Worm (Caenorhabditis elegans) whole organism, L4/young adult: ENCODE measurements around the gene R11G10.3.

Experiments
- W03F9.2 ChIP-seq: fragments of 150-350 bp; optimal IDR thresholded peaks from 2 replicates; lab custom pipeline; 2014; ENCODE audit warnings: missing biosample characterization, missing genetic modification characterization
- dao-5 ChIP-seq: sonication (generic microtip); optimal IDR thresholded peaks from 2 replicates; lab custom pipeline; 2016; ENCODE audit warnings: missing genotype, missing genetic modification characterization, moderate library complexity, missing compliant biosample characterization
- him-1 ChIP-seq: sonication (generic microtip); optimal IDR thresholded peaks from 2 replicates; lab custom pipeline; 2016; ENCODE audit warnings: missing genotype, missing genetic modification reagents, missing genetic modification characterization, missing compliant biosample characterization

R11G10.3 gene

DNA sequence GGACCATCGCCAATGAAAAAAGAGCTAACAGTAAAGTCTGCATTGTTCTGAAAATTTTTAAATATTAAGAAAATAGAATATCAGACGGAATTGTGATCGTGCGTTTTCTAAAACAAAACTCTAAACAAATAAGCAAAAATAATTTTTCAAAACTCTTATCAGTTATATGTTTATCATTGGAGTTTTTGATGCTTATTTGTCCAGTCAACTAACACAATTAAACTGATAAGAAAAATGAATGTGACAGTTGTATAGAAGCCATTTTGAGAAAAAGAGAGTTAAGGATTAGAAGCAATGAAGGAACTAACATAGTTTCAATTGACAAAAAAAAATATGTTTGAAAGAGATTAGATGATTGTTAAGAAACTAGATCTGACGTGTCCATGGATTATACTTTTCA lies 7.4 kb downstream of the R11G10.3 start, which contains the start of gene ttr-44:
Gene ttr-44, minus strand, starts transcription at position 47 of the 400 bp plus-strand sequence.
- TF ChIP-seq dao-5 (tag; lab: Kevin White, UChicago) = no peak
- no peak for TF ChIP-seq him-1
- no peak for TF ChIP-seq W03F9.2 (tag; lab: Kevin White, UChicago)

DNA sequence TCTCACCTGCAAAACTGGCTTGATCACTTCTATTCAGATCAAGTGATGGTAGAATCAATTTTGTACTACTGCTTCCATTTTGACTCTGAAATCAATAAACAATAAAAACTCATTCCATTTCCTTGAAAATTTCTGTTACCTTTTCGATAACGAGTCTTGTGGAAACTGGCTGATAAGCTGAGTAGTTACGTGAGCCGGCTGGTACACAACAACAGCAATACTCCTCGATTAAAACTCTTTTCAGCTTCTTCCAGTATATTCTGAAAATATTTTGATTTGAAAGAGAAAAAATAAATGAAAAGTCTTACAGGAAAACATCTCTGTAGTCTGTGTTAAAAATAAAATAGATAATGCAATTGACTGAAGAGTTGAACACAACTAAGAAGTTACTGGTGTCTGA lies 9.2 kb downstream of the R11G10.3 start:
- TF ChIP-seq dao-5 (tag; lab: Kevin White, UChicago) (no peak), him-1 (no peak), W03F9.2 (tag; lab: Kevin White, UChicago) (no peak)

DNA sequence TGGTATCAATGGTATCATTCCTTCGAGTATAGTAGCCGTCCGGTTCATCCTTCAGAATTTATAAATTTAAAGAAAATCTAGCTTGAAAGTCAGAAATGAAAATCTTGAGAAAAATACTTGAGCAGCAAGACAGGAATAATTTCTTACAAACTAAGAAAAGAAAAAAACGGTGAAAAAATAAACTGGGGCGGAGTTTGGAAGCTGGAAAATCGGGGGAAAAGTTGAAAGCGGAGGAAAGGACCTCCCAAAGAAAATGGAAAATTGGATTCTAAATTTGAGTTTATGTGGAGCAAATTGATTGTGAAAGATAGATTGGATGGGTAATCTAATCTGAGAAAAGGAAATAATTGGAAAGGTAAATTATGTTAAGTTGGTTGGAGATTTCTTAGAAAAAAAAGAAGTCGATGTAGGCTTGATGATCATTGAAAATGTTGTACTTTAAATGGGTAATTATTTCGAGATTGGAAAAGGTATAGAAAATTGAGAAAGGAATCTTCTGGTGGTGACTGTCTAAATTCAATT lies 12.8 kb downstream of the R11G10.3 start, which contains the start of gene frpr-5:
Gene frpr-5, minus strand, starts transcription at position 51 of the 522 bp plus-strand sequence.
- no peak for TF ChIP-seq him-1
- TF ChIP-seq dao-5 (tag; lab: Kevin White, UChicago) = no peak
- no peak for TF ChIP-seq W03F9.2 (tag; lab: Kevin White, UChicago)

DNA sequence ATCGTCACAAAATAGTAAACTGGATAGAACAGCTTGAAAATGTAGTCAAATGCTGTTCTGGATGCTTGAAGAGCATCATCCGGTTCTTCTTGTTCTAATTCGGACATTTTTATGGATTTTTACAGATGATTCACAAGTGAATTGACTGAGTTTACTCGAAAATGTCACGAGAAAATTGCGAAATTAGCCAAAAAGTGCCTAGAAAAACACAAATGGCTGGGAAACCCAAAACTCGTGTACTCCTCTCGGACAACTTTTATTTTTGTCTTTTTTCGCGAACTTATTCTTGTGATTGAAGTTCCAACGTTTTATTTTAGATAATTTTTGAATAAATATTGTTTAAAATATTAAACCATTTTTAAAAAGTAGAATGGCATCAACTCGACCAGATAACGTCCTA lies 28.3 kb downstream of the R11G10.3 start, which contains the start of the genes C56A3.4 and C56A3.5:
Gene C56A3.4, minus strand, starts transcription at position 154 of the 400 bp plus-strand sequence.
Gene C56A3.5, plus strand, starts transcription at position 367 of the 400 bp plus-strand sequence.
- TF ChIP-seq W03F9.2 (tag; lab: Kevin White, UChicago) = peak; percentile 54
- TF ChIP-seq him-1 = no peak

DNA sequence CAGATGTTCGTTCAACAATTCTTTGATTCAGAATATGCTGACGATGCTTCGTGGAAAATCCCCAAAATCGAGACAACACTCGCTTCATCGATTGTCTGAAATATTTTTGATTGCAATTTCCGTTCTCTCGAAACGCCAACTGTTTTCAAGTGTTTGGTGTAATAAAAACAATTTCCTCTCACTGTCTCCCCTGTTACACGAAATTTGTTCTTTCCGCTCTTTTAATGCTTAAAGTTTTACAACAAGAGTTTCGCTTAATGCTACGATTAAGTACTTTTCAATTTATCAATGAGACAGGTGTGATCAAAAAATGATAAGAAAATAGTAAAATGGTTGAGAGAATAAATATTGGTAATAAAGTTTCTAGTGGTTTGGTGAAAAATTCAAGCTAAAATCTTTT lies 33.0 kb downstream of the R11G10.3 start, which contains the start of gene C56A3.6:
Gene C56A3.6, minus strand, starts transcription at position 101 of the 400 bp plus-strand sequence.
- TF ChIP-seq him-1 (no peak), dao-5 (tag; lab: Kevin White, UChicago) (no peak), W03F9.2 (tag; lab: Kevin White, UChicago) (no peak)

DNA sequence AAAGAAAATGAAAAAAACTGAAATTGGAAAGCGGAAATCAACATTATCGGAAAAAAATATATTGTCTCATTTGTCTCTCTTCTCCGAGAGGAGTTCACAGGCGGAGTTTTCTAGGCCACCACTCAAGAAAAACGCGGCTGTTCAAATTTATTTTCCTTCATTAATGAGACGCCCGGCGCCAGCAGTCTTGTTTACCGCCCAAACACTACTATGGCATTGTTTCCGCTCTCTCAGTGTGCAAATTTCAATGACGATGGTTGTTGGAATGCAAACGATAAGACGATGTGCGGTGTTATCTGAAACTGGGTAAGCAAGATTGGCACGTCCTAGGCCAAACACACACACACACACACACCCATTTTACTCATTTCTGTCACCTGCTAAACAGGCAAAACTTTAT lies 33.5 kb downstream of the R11G10.3 start, which contains the start of gene cav-2:
Gene cav-2, plus strand, starts transcription at position 359 of the 400 bp plus-strand sequence.
- TF ChIP-seq dao-5 (tag; lab: Kevin White, UChicago) (no peak), W03F9.2 (tag; lab: Kevin White, UChicago) (peak; percentile 84), him-1 (peak; percentile 64)

DNA sequence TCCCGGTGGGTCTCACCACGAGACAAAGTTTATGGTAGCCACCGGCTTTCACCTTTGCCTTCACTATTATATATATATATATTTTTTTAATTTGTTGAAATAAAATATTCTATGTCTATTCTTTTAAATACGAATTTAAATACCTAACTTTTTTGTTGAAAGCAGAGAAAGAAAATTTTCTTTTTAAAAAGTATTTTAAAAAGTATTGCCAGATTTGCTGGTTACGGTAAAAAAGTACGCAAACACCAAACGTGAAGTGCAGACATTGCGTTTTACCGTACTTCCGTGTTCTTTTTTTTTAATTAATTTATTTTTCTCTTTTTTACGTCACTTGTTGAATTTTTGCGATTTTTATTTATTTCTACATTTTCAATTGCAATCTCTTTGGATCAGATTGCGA lies 36.7 kb downstream of the R11G10.3 start, which contains the start of gene C56A3.8:
Gene C56A3.8, plus strand, starts transcription at position 301 of the 400 bp plus-strand sequence.
- TF ChIP-seq him-1 = no peak
- TF ChIP-seq dao-5 (tag; lab: Kevin White, UChicago) = no peak
- TF ChIP-seq W03F9.2 (tag; lab: Kevin White, UChicago) = no peak

DNA sequence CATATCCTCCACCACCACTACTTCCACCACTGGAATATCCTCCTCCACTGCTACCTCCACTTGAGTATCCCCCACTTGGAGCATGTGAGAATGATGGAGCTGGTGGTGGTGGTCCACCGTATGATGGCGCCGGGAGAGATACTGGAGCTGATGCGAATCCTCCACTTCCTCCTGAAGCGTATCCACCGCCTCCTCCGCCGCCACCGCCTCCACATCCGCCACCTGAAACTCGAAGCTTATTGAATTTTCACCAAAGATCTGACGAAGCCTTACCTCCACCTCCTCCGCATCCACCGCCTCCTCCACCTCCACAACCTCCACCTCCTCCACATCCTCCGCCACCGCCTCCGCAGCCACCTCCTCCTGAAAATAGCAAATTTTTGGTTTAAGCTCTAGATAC lies 39.5 kb downstream of the R11G10.3 start:
- TF ChIP-seq him-1 (no peak), W03F9.2 (tag; lab: Kevin White, UChicago) (no peak), dao-5 (tag; lab: Kevin White, UChicago) (no peak)

DNA sequence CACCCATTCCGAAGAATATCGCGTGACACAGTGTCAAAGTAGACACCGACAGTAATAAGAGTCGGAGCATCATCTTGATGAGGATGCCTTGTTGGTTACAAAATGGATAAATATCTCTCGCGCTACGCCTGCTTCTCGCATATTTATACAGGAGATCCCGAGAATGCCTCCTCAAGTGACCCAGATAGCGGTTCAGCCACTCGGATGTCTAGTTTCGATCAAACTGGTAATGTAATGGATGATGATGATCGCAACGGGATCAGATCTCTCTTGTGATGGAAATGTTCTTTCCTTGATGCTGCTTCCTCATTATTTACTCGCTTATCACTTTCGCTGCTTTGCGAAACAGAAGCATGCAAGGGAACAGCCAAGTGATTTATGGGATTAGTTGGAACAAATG lies 40.5 kb downstream of the R11G10.3 start, which contains the start of gene grl-17:
Gene grl-17, minus strand, starts transcription at position 101 of the 400 bp plus-strand sequence.
- no peak for TF ChIP-seq him-1
- TF ChIP-seq dao-5 (tag; lab: Kevin White, UChicago) = no peak
- TF ChIP-seq W03F9.2 (tag; lab: Kevin White, UChicago) = no peak

DNA sequence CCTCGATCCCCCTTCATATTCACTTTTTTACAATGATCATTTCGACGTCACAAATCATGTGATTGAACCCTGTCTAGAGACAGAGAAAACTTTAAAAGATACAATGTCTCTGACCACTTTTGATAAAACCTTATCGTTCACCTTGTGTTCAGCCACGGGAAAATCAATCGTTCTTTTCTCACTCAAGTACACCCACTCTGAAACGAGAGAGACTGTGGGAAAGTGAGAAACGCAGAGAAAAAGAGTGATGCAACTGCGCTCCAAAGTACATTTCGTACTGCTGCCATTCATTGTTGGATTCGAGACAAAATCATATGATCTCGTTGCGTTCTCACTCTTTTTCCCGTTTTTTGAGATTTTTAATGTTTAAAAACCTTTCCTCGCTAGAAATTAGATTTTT lies 41.9 kb downstream of the R11G10.3 start:
- TF ChIP-seq W03F9.2 (tag; lab: Kevin White, UChicago) (peak; percentile 85), dao-5 (tag; lab: Kevin White, UChicago) (no peak), him-1 (no peak)

DNA sequence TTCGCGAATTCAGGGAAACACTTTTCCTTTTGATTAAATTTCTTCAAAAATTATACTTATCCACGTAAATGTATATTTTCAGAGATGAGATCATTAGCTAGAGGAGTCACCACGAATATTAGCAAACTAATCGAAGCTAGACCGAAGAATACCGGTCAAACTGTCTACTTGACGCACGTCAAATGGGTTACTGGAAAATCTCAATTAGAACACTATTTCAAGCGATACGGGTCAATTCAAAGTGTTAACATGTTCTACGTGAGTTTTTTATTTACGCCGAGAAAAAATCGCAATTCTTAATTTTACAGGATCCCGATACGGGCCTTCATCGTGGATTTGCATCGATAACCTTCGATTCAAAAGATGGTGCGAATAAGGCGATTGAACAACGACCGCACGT lies 42.5 kb downstream of the R11G10.3 start, which contains the start of gene slrp-1:
Gene slrp-1, plus strand, starts transcription at position 83 of the 400 bp plus-strand sequence.
- TF ChIP-seq dao-5 (tag; lab: Kevin White, UChicago) (no peak), him-1 (no peak), W03F9.2 (tag; lab: Kevin White, UChicago) (no peak)

DNA sequence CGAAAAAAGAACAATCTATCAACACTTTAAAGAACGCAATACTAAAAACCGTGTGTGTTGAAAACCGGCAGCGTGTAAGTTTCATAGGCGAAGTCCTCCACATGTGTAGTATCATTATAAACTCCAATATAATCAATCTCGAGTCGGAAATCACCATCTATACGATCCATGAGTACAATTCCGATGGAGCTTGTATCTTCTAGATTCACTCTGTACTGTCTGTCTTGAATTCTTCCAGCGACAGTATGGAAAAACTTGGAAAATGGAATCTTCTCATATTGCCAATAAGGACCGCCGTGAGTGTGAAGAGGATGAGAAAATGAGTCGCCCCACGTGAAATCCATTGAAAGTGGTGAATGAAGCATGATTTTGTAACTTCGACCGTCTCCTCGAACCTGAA lies 43.7 kb downstream of the R11G10.3 start:
- TF ChIP-seq W03F9.2 (tag; lab: Kevin White, UChicago) (no peak), him-1 (no peak), dao-5 (tag; lab: Kevin White, UChicago) (no peak)

DNA sequence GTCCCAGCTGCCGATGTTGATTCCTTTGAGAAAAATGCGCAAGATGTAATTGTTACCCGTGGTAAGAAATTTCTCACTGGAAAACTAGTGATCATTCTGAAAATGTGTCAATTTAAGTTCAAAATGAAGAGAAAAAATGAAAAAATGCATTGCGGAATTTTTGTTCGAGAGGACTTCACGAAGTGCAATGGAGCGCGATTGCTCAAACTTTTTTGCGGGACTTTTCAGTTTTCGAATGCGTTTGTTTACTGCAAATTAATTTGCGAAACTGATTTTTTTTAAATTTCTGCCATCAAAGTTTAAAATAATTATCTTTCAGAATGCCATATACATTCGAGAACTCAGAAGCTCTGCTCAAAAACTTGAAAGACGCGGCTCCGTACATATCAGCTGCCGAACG lies 45.2 kb downstream of the R11G10.3 start, which contains the start of the genes nuaf-1 and bir-2:
Gene nuaf-1, minus strand, starts transcription at position 98 of the 400 bp plus-strand sequence.
Gene bir-2, plus strand, starts transcription at position 318 of the 400 bp plus-strand sequence.
- TF ChIP-seq dao-5 (tag; lab: Kevin White, UChicago) = no peak
- TF ChIP-seq W03F9.2 (tag; lab: Kevin White, UChicago) = peak; percentile 83
- no peak for TF ChIP-seq him-1

DNA sequence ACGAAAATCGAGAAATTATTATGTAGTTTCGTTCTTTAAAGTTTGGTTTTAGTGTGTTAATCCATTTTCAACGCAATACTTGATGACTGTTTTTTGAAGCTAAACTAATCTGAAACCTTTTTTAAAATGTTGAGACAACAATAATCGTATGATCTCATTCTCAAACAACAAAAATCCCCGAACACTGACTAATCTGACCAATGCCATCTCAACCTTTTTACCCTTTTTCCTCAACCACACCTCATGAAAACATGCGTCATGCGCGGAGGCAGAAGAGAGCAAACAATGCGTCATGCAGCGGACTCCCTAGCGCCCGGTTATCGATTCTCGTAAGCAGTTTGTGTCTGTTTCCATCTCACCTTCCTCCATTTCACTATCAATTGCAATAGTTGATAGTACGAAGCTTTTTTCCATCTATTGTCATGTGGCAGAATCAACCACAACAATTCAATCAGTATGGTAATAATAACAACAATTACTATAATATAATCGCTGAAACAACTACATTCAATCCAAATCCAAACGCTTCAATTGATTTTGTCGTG lies 48.5 kb downstream of the R11G10.3 start, which contains the start of gene C50B8.4:
Gene C50B8.4, plus strand, starts transcription at position 299 of the 545 bp plus-strand sequence.
- TF ChIP-seq him-1 (no peak), dao-5 (tag; lab: Kevin White, UChicago) (no peak), W03F9.2 (tag; lab: Kevin White, UChicago) (no peak)
